Fruit fly (Drosophila melanogaster) whole organism: ENCODE measurements around the gene CG14655.

ENCODE experiments used
- CG8478 ChIP-seq: fragments of >200 bp; optimal IDR thresholded peaks from 2 replicates; lab custom pipeline; 2018; ENCODE audit warnings: inconsistent platforms
- Dll ChIP-seq: fragments of >200 bp; optimal IDR thresholded peaks from 2 replicates; lab custom pipeline; 2017
- EcR ChIP-seq, 2 experiments: fragments of >200 bp; optimal IDR thresholded peaks; 2 replicates each; lab custom pipeline; 2017; ENCODE audit warnings: missing biosample characterization in 2 of 2, missing genetic modification characterization in 2 of 2, missing genetic modification reagents in 2 of 2
- pan ChIP-seq: fragments of >200 bp; optimal IDR thresholded peaks from 2 replicates; lab custom pipeline; 2017
- psq ChIP-seq: fragments of >200 bp; optimal IDR thresholded peaks from 2 replicates; lab custom pipeline; 2017
- usp ChIP-seq: fragments of >200 bp; optimal IDR thresholded peaks from 2 replicates; lab custom pipeline; 2017; ENCODE audit warnings: missing biosample characterization, missing genetic modification characterization, mixed read lengths

dm6 chr3R:4797585-4797984 lies 17.5 kb upstream of the CG14655 start:
- TF ChIP-seq CG8478 (lab: Kevin White, UChicago) (no peak), pan (lab: Kevin White, UChicago) (no peak), EcR (GFP tag; optimal IDR thresholded peaks at IDR 0.05; lab: Kevin White, UChicago) (no peak), usp (GFP tag; lab: Kevin White, UChicago) (no peak), psq (lab: Kevin White, UChicago) (no peak), Dll (no peak)
